Fruit fly (Drosophila melanogaster) whole organism, embryonic: ENCODE data around the gene Papss.

Experiments
- ATbp ChIP-seq: fragments of 200-800 bp; sonication (Bioruptor generic); optimal IDR thresholded peaks from 2 replicates; lab custom pipeline; 2017; ENCODE audit warnings: missing biosample characterization, mild to moderate bottlenecking, missing genetic modification characterization, missing genetic modification reagents
- Aef1 ChIP-seq: fragments of 200-800 bp; sonication (Bioruptor generic); IDR thresholded peaks from 3 replicates; pipeline ENCODE4 v1.3.6; 2022; ENCODE audit warnings: missing biosample characterization, missing genetic modification characterization
- CG10321 ChIP-seq: fragments of 200-800 bp; sonication (Bioruptor generic); IDR thresholded peaks from 2 replicates; pipeline ENCODE4 v1.3.6; 2022; ENCODE audit warnings: missing biosample characterization, missing genetic modification characterization
- CG10543 ChIP-seq: fragments of 200-800 bp; sonication (Bioruptor generic); optimal IDR thresholded peaks from 3 replicates; lab custom pipeline; 2017; ENCODE audit warnings: missing biosample characterization, mild to moderate bottlenecking, missing genetic modification characterization, moderate library complexity
- CG11504 ChIP-seq: fragments of 200-800 bp; sonication (Bioruptor generic); optimal IDR thresholded peaks from 3 replicates; lab custom pipeline; 2019; ENCODE audit warnings: missing biosample characterization, mild to moderate bottlenecking, missing genetic modification characterization, moderate library complexity
- CG12299 ChIP-seq: fragments of 200-800 bp; sonication (Bioruptor generic); optimal IDR thresholded peaks from 2 replicates; lab custom pipeline; 2018; ENCODE audit warnings: missing biosample characterization, mild to moderate bottlenecking, missing genetic modification characterization
- CG13424 ChIP-seq: fragments of 200-800 bp; sonication (Bioruptor generic); optimal IDR thresholded peaks from 2 replicates; lab custom pipeline; 2019; ENCODE audit warnings: missing biosample characterization, mild to moderate bottlenecking, missing genetic modification characterization, moderate library complexity
- CG14441 ChIP-seq: fragments of 200-800 bp; sonication (Bioruptor generic); IDR thresholded peaks from 2 replicates; pipeline ENCODE4 v1.3.6; 2022; ENCODE audit warnings: missing biosample characterization, missing genetic modification characterization
- CG15269 ChIP-seq: fragments of 200-800 bp; sonication (Bioruptor generic); optimal IDR thresholded peaks from 2 replicates; lab custom pipeline; 2018; ENCODE audit warnings: missing biosample characterization, mild to moderate bottlenecking, missing genetic modification characterization, moderate library complexity
- CG17359 ChIP-seq: fragments of 200-800 bp; sonication (Bioruptor generic); optimal IDR thresholded peaks from 3 replicates; lab custom pipeline; 2018; ENCODE audit warnings: missing biosample characterization, mild to moderate bottlenecking, missing genetic modification characterization, moderate library complexity
- CG17802 ChIP-seq: fragments of 200-800 bp; sonication (Bioruptor generic); optimal IDR thresholded peaks from 2 replicates; lab custom pipeline; 2018; ENCODE audit warnings: missing biosample characterization, mild to moderate bottlenecking, missing genetic modification characterization, moderate library complexity
- CG18476 ChIP-seq: fragments of 200-800 bp; sonication (Bioruptor generic); optimal IDR thresholded peaks from 2 replicates; lab custom pipeline; 2016; ENCODE audit warnings: missing biosample characterization, mild to moderate bottlenecking, missing genetic modification characterization
- CG18619 ChIP-seq: fragments of 200-800 bp; sonication (Bioruptor generic); optimal IDR thresholded peaks from 3 replicates; lab custom pipeline; 2017; ENCODE audit warnings: missing biosample characterization, mild to moderate bottlenecking, missing genetic modification characterization
- CG3847 ChIP-seq: fragments of 200-800 bp; sonication (Bioruptor generic); IDR thresholded peaks from 2 replicates; pipeline ENCODE4 v1.3.6; 2022; ENCODE audit warnings: missing biosample characterization, missing genetic modification characterization
- CG4360 ChIP-seq: fragments of 200-800 bp; sonication (Bioruptor generic); IDR thresholded peaks from 2 replicates; pipeline ENCODE4 v1.3.6; 2022; ENCODE audit warnings: missing biosample characterization, missing genetic modification characterization
- CG6854 ChIP-seq: fragments of 200-800 bp; sonication (Bioruptor generic); optimal IDR thresholded peaks from 3 replicates; lab custom pipeline; 2017; ENCODE audit warnings: missing biosample characterization, mild to moderate bottlenecking, missing genetic modification characterization
- CG7786 ChIP-seq: fragments of 200-800 bp; sonication (Bioruptor generic); optimal IDR thresholded peaks from 2 replicates; lab custom pipeline; 2016; ENCODE audit warnings: missing biosample characterization, missing genetic modification characterization
- Dek ChIP-seq: fragments of 200-800 bp; sonication (Bioruptor generic); optimal IDR thresholded peaks from 3 replicates; lab custom pipeline; 2019; ENCODE audit warnings: missing biosample characterization, mild to moderate bottlenecking, missing genetic modification characterization, moderate library complexity
- Dfd ChIP-seq, 2 experiments: fragments of >200 bp; optimal IDR thresholded peaks; 2 replicates each; lab custom pipeline; 2017; ENCODE audit warnings: missing biosample characterization in 2 of 2, missing genetic modification characterization in 2 of 2
- Dref ChIP-seq: fragments of 200-800 bp; sonication (Bioruptor generic); IDR thresholded peaks from 2 replicates; pipeline ENCODE4 v1.3.6; 2022; ENCODE audit warnings: missing biosample characterization, missing genetic modification characterization
- Drgx ChIP-seq: fragments of 200-800 bp; sonication (Bioruptor generic); IDR thresholded peaks from 2 replicates; pipeline ENCODE4 v1.3.6; 2022; ENCODE audit warnings: missing biosample characterization, missing genetic modification characterization
- E2f1 ChIP-seq: fragments of 200-800 bp; sonication (Bioruptor generic); IDR thresholded peaks from 2 replicates; pipeline ENCODE4 v1.3.6; 2022; ENCODE audit warnings: missing biosample characterization, missing genetic modification characterization
- ERR ChIP-seq: fragments of 200-800 bp; sonication (Bioruptor generic); optimal IDR thresholded peaks from 2 replicates; lab custom pipeline; 2016; ENCODE audit warnings: missing biosample characterization, missing genetic modification characterization
- GATAe ChIP-seq: fragments of 200-800 bp; sonication (Bioruptor generic); conservative IDR thresholded peaks from 2 replicates; pipeline ENCODE4 v1.3.6; 2022; ENCODE audit warnings: missing biosample characterization, missing genetic modification characterization
- Gsc ChIP-seq: fragments of 200-800 bp; sonication (Bioruptor generic); IDR thresholded peaks from 2 replicates; pipeline ENCODE4 v1.3.6; 2022; ENCODE audit warnings: missing biosample characterization, missing genetic modification characterization
- HLHmδ ChIP-seq: fragments of 200-800 bp; sonication (Bioruptor generic); optimal IDR thresholded peaks from 2 replicates; lab custom pipeline; 2018; ENCODE audit warnings: missing biosample characterization, mild to moderate bottlenecking, missing genetic modification characterization, moderate library complexity
- MBD-R2 ChIP-seq: fragments of 200-800 bp; sonication (Bioruptor generic); IDR thresholded peaks from 2 replicates; pipeline ENCODE4 v1.3.6; 2022; ENCODE audit warnings: missing biosample characterization, missing genetic modification characterization
- NC2β ChIP-seq: fragments of 200-800 bp; sonication (Bioruptor generic); optimal IDR thresholded peaks from 2 replicates; lab custom pipeline; 2016; ENCODE audit warnings: missing biosample characterization, missing genetic modification characterization
- NK7.1 ChIP-seq: fragments of 200-800 bp; sonication (Bioruptor generic); optimal IDR thresholded peaks from 3 replicates; lab custom pipeline; 2016; ENCODE audit warnings: missing biosample characterization, missing genetic modification characterization
- Stat92E ChIP-seq, 3 experiments: fragments of >200 bp in 2 of 3; fragments of 200-800 bp in 1 of 3; sonication (Bioruptor generic) in 1 of 3; optimal IDR thresholded peaks; 2 replicates each; lab custom pipeline; 2017 to 2019; ENCODE audit warnings: missing biosample characterization in 3 of 3, missing genetic modification characterization in 3 of 3, mild to moderate bottlenecking in 1 of 3, moderate library complexity in 1 of 3
- ato ChIP-seq: fragments of 200-800 bp; sonication (Bioruptor generic); IDR thresholded peaks from 2 replicates; pipeline ENCODE4 v1.3.6; 2022; ENCODE audit warnings: missing biosample characterization, missing genetic modification characterization; ENCODE audit not compliant: partially characterized antibody
- br ChIP-seq: fragments of >200 bp; optimal IDR thresholded peaks from 2 replicates; lab custom pipeline; 2017
- btn ChIP-seq: fragments of 200-800 bp; sonication (Bioruptor generic); optimal IDR thresholded peaks from 2 replicates; lab custom pipeline; 2016; ENCODE audit warnings: missing biosample characterization, missing genetic modification characterization
- chinmo ChIP-seq: fragments of 200-800 bp; sonication (Bioruptor generic); IDR thresholded peaks from 4 replicates; pipeline ENCODE4 v1.3.6; 2022; ENCODE audit warnings: missing biosample characterization, missing genetic modification characterization; ENCODE audit not compliant: partially characterized antibody
- chm ChIP-seq: fragments of 200-800 bp; sonication (Bioruptor generic); IDR thresholded peaks from 2 replicates; pipeline ENCODE4 v1.3.6; 2022; ENCODE audit warnings: missing biosample characterization, missing genetic modification characterization
- chn ChIP-seq: fragments of 200-800 bp; sonication (Bioruptor generic); optimal IDR thresholded peaks from 2 replicates; lab custom pipeline; 2016; ENCODE audit warnings: missing biosample characterization, missing genetic modification characterization
- exex ChIP-seq: fragments of 200-800 bp; sonication (Bioruptor generic); optimal IDR thresholded peaks from 4 replicates; lab custom pipeline; 2018; ENCODE audit warnings: missing biosample characterization, mild to moderate bottlenecking, missing genetic modification characterization, moderate library complexity
- eyg ChIP-seq: fragments of 200-800 bp; sonication (Bioruptor generic); optimal IDR thresholded peaks from 3 replicates; lab custom pipeline; 2016; ENCODE audit warnings: missing biosample characterization, missing genetic modification characterization
- fru ChIP-seq: fragments of >200 bp; optimal IDR thresholded peaks from 2 replicates; lab custom pipeline; 2017
- gfzf ChIP-seq: fragments of 200-800 bp; sonication (Bioruptor generic); optimal IDR thresholded peaks from 2 replicates; lab custom pipeline; 2016; ENCODE audit warnings: missing biosample characterization, mild to moderate bottlenecking, missing genetic modification characterization, moderate library complexity
- grn ChIP-seq: fragments of 200-800 bp; sonication (Bioruptor generic); optimal IDR thresholded peaks from 3 replicates; lab custom pipeline; 2017; ENCODE audit warnings: missing biosample characterization, missing genetic modification characterization
- jumu ChIP-seq: fragments of 200-800 bp; sonication (Bioruptor generic); optimal IDR thresholded peaks from 3 replicates; lab custom pipeline; 2016; ENCODE audit warnings: missing biosample characterization, missing genetic modification characterization
- ken ChIP-seq: fragments of 200-800 bp; sonication (Bioruptor generic); IDR thresholded peaks from 3 replicates; pipeline ENCODE4 v1.3.6; 2022; ENCODE audit warnings: missing biosample characterization, missing genetic modification characterization
- kni ChIP-seq: fragments of 200-800 bp; sonication (Bioruptor generic); optimal IDR thresholded peaks from 3 replicates; lab custom pipeline; 2017; ENCODE audit warnings: mild to moderate bottlenecking, missing biosample characterization, missing genetic modification reagents, missing genetic modification characterization
- lmd ChIP-seq: fragments of 200-800 bp; sonication (Bioruptor generic); IDR thresholded peaks from 2 replicates; pipeline ENCODE4 v1.3.6; 2022; ENCODE audit warnings: missing biosample characterization, missing genetic modification characterization
- nmo ChIP-seq: fragments of 200-800 bp; sonication (Bioruptor generic); optimal IDR thresholded peaks from 2 replicates; lab custom pipeline; 2018; ENCODE audit warnings: missing biosample characterization, mild to moderate bottlenecking, missing genetic modification characterization, moderate library complexity
- pros ChIP-seq: fragments of 200-800 bp; sonication (Bioruptor generic); optimal IDR thresholded peaks from 3 replicates; lab custom pipeline; 2019; ENCODE audit warnings: missing biosample characterization, mild to moderate bottlenecking, missing genetic modification characterization, moderate library complexity
- ranshi ChIP-seq: fragments of 200-800 bp; sonication (Bioruptor generic); IDR thresholded peaks from 2 replicates; pipeline ENCODE4 v1.3.6; 2022; ENCODE audit warnings: missing biosample characterization, missing genetic modification characterization
- row ChIP-seq: fragments of 200-800 bp; sonication (Bioruptor generic); IDR thresholded peaks from 3 replicates; pipeline ENCODE4 v1.3.6; 2022; ENCODE audit warnings: missing biosample characterization, missing genetic modification characterization
- slbo ChIP-seq: fragments of 200-800 bp; sonication (Bioruptor generic); IDR thresholded peaks from 2 replicates; pipeline ENCODE4 v1.3.6; 2022; ENCODE audit warnings: missing biosample characterization, missing genetic modification characterization
- stwl ChIP-seq: fragments of 200-800 bp; sonication (Bioruptor generic); optimal IDR thresholded peaks from 3 replicates; lab custom pipeline; 2018; ENCODE audit warnings: missing biosample characterization, mild to moderate bottlenecking, missing genetic modification characterization, moderate library complexity

The Papss gene

DNA sequence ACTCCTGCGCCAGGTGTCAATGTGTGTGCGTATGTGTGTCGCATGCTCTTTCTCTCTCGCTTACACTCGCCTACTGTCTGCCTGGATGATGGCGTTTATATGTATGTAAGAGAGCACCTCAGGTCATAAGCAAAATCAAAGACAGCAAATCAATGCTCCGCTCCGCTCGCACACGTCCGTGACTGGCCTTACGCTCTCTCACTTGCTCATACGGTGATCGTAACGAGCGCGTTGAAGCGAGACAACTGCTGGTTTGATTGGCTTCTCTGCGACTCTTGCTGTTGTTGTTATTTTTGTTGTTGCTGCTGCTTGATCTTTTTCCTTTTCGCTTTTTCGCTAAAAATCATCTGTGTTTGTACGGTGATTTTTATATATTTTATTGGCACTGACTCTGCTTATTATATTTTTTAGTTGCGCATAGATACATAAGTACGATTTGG lies 50.5 kb downstream of the Papss start (continued):
- TF ChIP-seq CG6854 (GFP tag; lab: Kevin White, UChicago) (peak; percentile 18), btn (no peak), Stat92E (GFP tag; optimal IDR thresholded peaks at IDR 0.05; lab: Kevin White, UChicago) (no peak), CG17802 (tag; lab: Kevin White, UChicago) (no peak), GATAe (no peak), CG3847 (0 out of 2 replicates have a peak, but pooled peaks have one; percentile 7), CG7786 (no peak), jumu (no peak), chn (GFP tag; lab: Kevin White, UChicago) (no peak), CG10543 (GFP tag; lab: Kevin White, UChicago) (peak; percentile 36), ranshi (no peak), NK7.1 (GFP tag; lab: Kevin White, UChicago) (no peak), kni (GFP tag; lab: Kevin White, UChicago) (peak; percentile 71), ato (GFP tag; lab: Robert Waterston, UW) (no peak), gfzf (GFP tag; lab: Kevin White, UChicago) (no peak), E2f1 (no peak), row (GFP tag; lab: Robert Waterston, UW) (no peak; the same call in 2 of the 3 replicates), CG14441 (GFP tag; lab: Robert Waterston, UW) (no peak), lmd (GFP tag; lab: Robert Waterston, UW) (no peak), CG17359 (tag; lab: Kevin White, UChicago) (no peak), CG13424 (tag; lab: Kevin White, UChicago) (no peak), fru (lab: Kevin White, UChicago) (peak; percentile 10), Dfd (GFP tag; optimal IDR thresholded peaks at IDR 0.05; lab: Kevin White, UChicago) (no peak), nmo (no peak), ATbp (GFP tag; lab: Kevin White, UChicago) (no peak), Aef1 (peak; percentile 55; the same call in 2 of the 3 replicates), Dref (GFP tag; lab: Robert Waterston, UW) (no peak), CG11504 (tag; lab: Kevin White, UChicago) (no peak), br (lab: Kevin White, UChicago) (no peak), CG18619 (no peak), Drgx (GFP tag; lab: Robert Waterston, UW) (peak; percentile 64)

DNA sequence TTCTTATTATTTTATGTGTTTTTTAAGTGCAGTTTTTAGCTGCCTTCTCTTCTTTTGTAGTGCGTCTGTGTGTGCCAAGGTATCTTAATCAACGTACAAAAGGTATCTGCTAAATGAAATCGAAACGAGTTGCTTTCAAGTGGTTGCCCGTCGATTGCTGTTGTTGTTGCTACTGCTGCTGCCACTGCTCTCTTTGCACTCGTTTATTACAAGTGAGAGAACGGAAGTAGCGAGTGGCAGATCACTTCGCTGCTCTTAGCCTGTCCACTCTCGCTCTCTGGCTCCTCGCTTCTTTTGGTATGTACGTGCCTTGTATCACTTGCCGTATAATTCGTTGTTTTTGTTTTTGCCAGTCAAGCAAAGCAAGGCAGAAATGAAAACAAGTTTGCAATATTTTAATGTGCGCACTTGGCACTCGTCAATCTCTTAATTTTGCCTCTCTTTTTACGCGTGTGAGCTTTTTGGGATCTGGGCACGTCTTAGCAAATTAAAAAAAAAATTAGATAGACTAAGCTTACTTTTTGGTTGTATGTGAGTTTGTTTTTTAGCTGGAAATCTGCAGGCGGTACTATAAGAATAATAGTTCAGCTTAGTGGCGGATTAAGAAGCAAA lies 51.3 kb downstream of the Papss start:
- TF ChIP-seq kni (GFP tag; lab: Kevin White, UChicago) (peak; percentile 39), Dek (tag; lab: Kevin White, UChicago) (peak; percentile 19), exex (peak; percentile 47), grn (GFP tag; lab: Kevin White, UChicago) (peak; percentile 36), eyg (GFP tag; lab: Kevin White, UChicago) (no peak), CG10321 (GFP tag; lab: Robert Waterston, UW) (peak; percentile 5; the same call in 1 of the 2 replicates), HLHmδ (GFP tag; lab: Kevin White, UChicago) (peak; percentile 5), CG4360 (GFP tag; lab: Robert Waterston, UW) (peak; percentile 97), ERR (GFP tag; lab: Kevin White, UChicago) (no peak), chm (GFP tag; lab: Robert Waterston, UW) (peak; percentile 25; the same call in 1 of the 2 replicates), MBD-R2 (GFP tag; lab: Robert Waterston, UW) (no peak), ken (GFP tag; lab: Robert Waterston, UW) (no peak), CG15269 (tag; lab: Kevin White, UChicago) (peak; percentile 22), Gsc (GFP tag; lab: Robert Waterston, UW) (no peak), fru (lab: Kevin White, UChicago) (peak; percentile 39), CG18476 (GFP tag; lab: Kevin White, UChicago) (no peak), chinmo (peak; percentile 82; the same call in 2 of the 4 replicates), NC2β (GFP tag; lab: Kevin White, UChicago) (no peak), CG12299 (tag; lab: Kevin White, UChicago) (no peak), stwl (tag; lab: Kevin White, UChicago) (peak; percentile 7), slbo (0 out of 2 replicates have a peak, but pooled peaks have one; percentile 4), pros (GFP tag; lab: Kevin White, UChicago) (peak; percentile 45)
